Fruit fly (Drosophila melanogaster) whole organism, prepupa: Measurements from ENCODE around the gene COX5B.
A peak's percentile ranks its signal among the peaks of the same experiment; 100 is the strongest.

Experiments used
- Blimp-1 ChIP-seq: fragments of 200-800 bp; sonication (Bioruptor generic); optimal IDR thresholded peaks from 3 replicates; lab custom pipeline; 2017; ENCODE audit warnings: missing biosample characterization, missing genetic modification characterization, mild to moderate bottlenecking, moderate library complexity, missing genetic modification reagents
- CG10631 ChIP-seq: fragments of 200-800 bp; sonication (Bioruptor generic); optimal IDR thresholded peaks from 2 replicates; lab custom pipeline; 2016; ENCODE audit warnings: missing biosample characterization, missing genetic modification characterization
- CG10669 ChIP-seq: fragments of 200-800 bp; sonication (Bioruptor generic); optimal IDR thresholded peaks from 3 replicates; lab custom pipeline; 2018; ENCODE audit warnings: missing biosample characterization, mild to moderate bottlenecking, missing genetic modification characterization, moderate library complexity
- CG11762 ChIP-seq: fragments of 200-800 bp; sonication (Bioruptor generic); optimal IDR thresholded peaks from 3 replicates; lab custom pipeline; 2016; ENCODE audit warnings: missing biosample characterization, missing genetic modification characterization; ENCODE audit not compliant: insufficient read depth
- CG15336 ChIP-seq: fragments of 200-800 bp; sonication (Bioruptor generic); IDR thresholded peaks from 2 replicates; pipeline ENCODE4 v1.3.6; 2022; ENCODE audit warnings: missing biosample characterization, missing genetic modification characterization
- CG1621 ChIP-seq: fragments of 200-800 bp; sonication (Bioruptor generic); optimal IDR thresholded peaks from 3 replicates; lab custom pipeline; 2018; ENCODE audit warnings: missing biosample characterization, mild to moderate bottlenecking, missing genetic modification characterization
- CG3032 ChIP-seq: fragments of 200-800 bp; optimal IDR thresholded peaks from 2 replicates; lab custom pipeline; 2019; ENCODE audit warnings: missing biosample characterization, mild to moderate bottlenecking, missing genetic modification characterization, moderate library complexity
- CG31627 ChIP-seq: fragments of 200-800 bp; sonication (Bioruptor generic); optimal IDR thresholded peaks from 3 replicates; lab custom pipeline; 2016; ENCODE audit warnings: missing biosample characterization, missing genetic modification characterization
- CG34406 ChIP-seq: fragments of 200-800 bp; sonication (Bioruptor generic); optimal IDR thresholded peaks from 3 replicates; lab custom pipeline; 2016; ENCODE audit warnings: missing biosample characterization, missing genetic modification characterization
- CG4318 ChIP-seq: fragments of 200-800 bp; sonication (Bioruptor generic); optimal IDR thresholded peaks from 3 replicates; lab custom pipeline; 2017; ENCODE audit warnings: missing biosample characterization, mild to moderate bottlenecking, missing genetic modification characterization
- CG6792 ChIP-seq: fragments of 200-800 bp; sonication (Bioruptor generic); optimal IDR thresholded peaks from 3 replicates; lab custom pipeline; 2016; ENCODE audit warnings: missing biosample characterization, missing genetic modification characterization
- CG6808 ChIP-seq: fragments of 200-800 bp; sonication (Bioruptor generic); optimal IDR thresholded peaks from 3 replicates; lab custom pipeline; 2017; ENCODE audit warnings: missing biosample characterization, missing genetic modification characterization, mild to moderate bottlenecking, moderate library complexity, missing genetic modification reagents
- CG6854 ChIP-seq: fragments of 200-800 bp; sonication (Bioruptor generic); optimal IDR thresholded peaks from 2 replicates; lab custom pipeline; 2017; ENCODE audit warnings: missing biosample characterization, mild to moderate bottlenecking, missing genetic modification characterization
- CG8119 ChIP-seq: fragments of 200-800 bp; sonication (Bioruptor generic); IDR thresholded peaks from 3 replicates; pipeline ENCODE4 v1.3.6; 2022; ENCODE audit warnings: missing biosample characterization, missing genetic modification characterization
- CG8319 ChIP-seq: fragments of 200-800 bp; sonication (Bioruptor generic); optimal IDR thresholded peaks from 3 replicates; lab custom pipeline; 2016; ENCODE audit warnings: missing biosample characterization, missing genetic modification characterization
- CG9139 ChIP-seq: fragments of 200-800 bp; sonication (Bioruptor generic); optimal IDR thresholded peaks from 3 replicates; lab custom pipeline; 2017; ENCODE audit warnings: missing biosample characterization, mild to moderate bottlenecking, missing genetic modification characterization
- Eip75B ChIP-seq: fragments of 200-800 bp; sonication (Bioruptor generic); optimal IDR thresholded peaks from 3 replicates; lab custom pipeline; 2016; ENCODE audit warnings: missing biosample characterization, missing genetic modification characterization
- Eip78C ChIP-seq: fragments of 200-800 bp; sonication (Bioruptor generic); peaks from one replicate; lab custom pipeline; 2016; ENCODE audit warnings: missing biosample characterization, missing genetic modification characterization
- Hr38 ChIP-seq: sonication (Bioruptor generic); optimal IDR thresholded peaks from 2 replicates; lab custom pipeline; 2016; ENCODE audit warnings: missing biosample characterization, missing genetic modification characterization
- Hr39 ChIP-seq: fragments of 200-800 bp; sonication (Bioruptor generic); optimal IDR thresholded peaks from 2 replicates; lab custom pipeline; 2016; ENCODE audit warnings: missing biosample characterization, missing genetic modification characterization
- Hr4 ChIP-seq: fragments of 200-800 bp; sonication (Bioruptor generic); optimal IDR thresholded peaks from 3 replicates; lab custom pipeline; 2016; ENCODE audit warnings: missing biosample characterization, missing genetic modification characterization
- Met ChIP-seq: fragments of 200-800 bp; sonication (Bioruptor generic); optimal IDR thresholded peaks from 3 replicates; lab custom pipeline; 2016; ENCODE audit warnings: missing biosample characterization, missing genetic modification characterization
- OdsH ChIP-seq: fragments of 200-800 bp; sonication (Bioruptor generic); optimal IDR thresholded peaks from 3 replicates; lab custom pipeline; 2016; ENCODE audit warnings: missing biosample characterization, missing genetic modification characterization
- Smox ChIP-seq: fragments of 200-800 bp; sonication (Bioruptor generic); optimal IDR thresholded peaks from 3 replicates; lab custom pipeline; 2016; ENCODE audit warnings: missing biosample characterization, missing genetic modification characterization
- Sox102F ChIP-seq: fragments of 200-800 bp; sonication (Bioruptor generic); optimal IDR thresholded peaks from 2 replicates; lab custom pipeline; 2016; ENCODE audit warnings: missing biosample characterization, mild to moderate bottlenecking, missing genetic modification characterization
- Sox14 ChIP-seq: fragments of 200-800 bp; sonication (Bioruptor generic); optimal IDR thresholded peaks from 3 replicates; lab custom pipeline; 2016; ENCODE audit warnings: missing biosample characterization, missing genetic modification characterization
- Sox15 ChIP-seq: fragments of 200-800 bp; sonication (Bioruptor generic); optimal IDR thresholded peaks from 3 replicates; lab custom pipeline; 2016; ENCODE audit warnings: missing biosample characterization, missing genetic modification characterization
- achi ChIP-seq: fragments of 200-800 bp; sonication (Bioruptor generic); optimal IDR thresholded peaks from 3 replicates; lab custom pipeline; 2016; ENCODE audit warnings: missing biosample characterization, missing genetic modification characterization
- cyc ChIP-seq: fragments of 200-800 bp; sonication (Bioruptor generic); optimal IDR thresholded peaks from 3 replicates; lab custom pipeline; 2016; ENCODE audit warnings: missing biosample characterization, missing genetic modification characterization
- dac ChIP-seq: fragments of 200-800 bp; sonication (Bioruptor generic); optimal IDR thresholded peaks from 2 replicates; lab custom pipeline; 2017; ENCODE audit warnings: missing biosample characterization, mild to moderate bottlenecking, missing genetic modification characterization
- dsx ChIP-seq: fragments of 200-800 bp; optimal IDR thresholded peaks from 3 replicates; lab custom pipeline; 2019; ENCODE audit warnings: missing biosample characterization, mild to moderate bottlenecking, missing genetic modification characterization, moderate library complexity; ENCODE audit not compliant: poor library complexity, severe bottlenecking
- eg ChIP-seq: fragments of 200-800 bp; sonication (Bioruptor generic); IDR thresholded peaks from 3 replicates; pipeline ENCODE4 v1.3.6; 2022; ENCODE audit warnings: missing biosample characterization, missing genetic modification characterization
- esn ChIP-seq: fragments of 200-800 bp; sonication (Bioruptor generic); optimal IDR thresholded peaks from 2 replicates; lab custom pipeline; 2016; ENCODE audit warnings: missing biosample characterization, mild to moderate bottlenecking, missing genetic modification characterization, moderate library complexity
- fd59A ChIP-seq: fragments of 200-800 bp; sonication (Bioruptor generic); optimal IDR thresholded peaks from 2 replicates; lab custom pipeline; 2017; ENCODE audit warnings: missing biosample characterization, mild to moderate bottlenecking, missing genetic modification characterization, missing genetic modification reagents
- fkh ChIP-seq: fragments of 200-800 bp; sonication (Bioruptor generic); optimal IDR thresholded peaks from 3 replicates; lab custom pipeline; 2017; ENCODE audit warnings: missing biosample characterization, mild to moderate bottlenecking, missing genetic modification characterization, moderate library complexity
- net ChIP-seq: fragments of 200-800 bp; sonication (Bioruptor generic); optimal IDR thresholded peaks from 3 replicates; lab custom pipeline; 2016; ENCODE audit warnings: missing biosample characterization, missing genetic modification characterization
- pdm3 ChIP-seq: fragments of 200-800 bp; sonication (Bioruptor generic); optimal IDR thresholded peaks from 3 replicates; lab custom pipeline; 2016; ENCODE audit warnings: missing biosample characterization, missing genetic modification characterization
- spab ChIP-seq: fragments of 200-800 bp; sonication (Bioruptor generic); optimal IDR thresholded peaks from 2 replicates; lab custom pipeline; 2017; ENCODE audit warnings: missing biosample characterization, mild to moderate bottlenecking, missing genetic modification characterization, missing genetic modification reagents
- ss ChIP-seq, 2 experiments: fragments of 200-800 bp; sonication (Bioruptor generic); optimal IDR thresholded peaks; 2 replicates in 1 of 2; 3 replicates in 1 of 2; lab custom pipeline; 2017 to 2018; ENCODE audit warnings: mild to moderate bottlenecking in 2 of 2, missing biosample characterization in 2 of 2, missing genetic modification characterization in 2 of 2, moderate library complexity in 1 of 2
- svp ChIP-seq: fragments of 200-800 bp; sonication (Bioruptor generic); peaks from one replicate; lab custom pipeline; 2016; ENCODE audit warnings: missing biosample characterization, missing genetic modification characterization
- topi ChIP-seq: fragments of 200-800 bp; sonication (Bioruptor generic); optimal IDR thresholded peaks from 3 replicates; lab custom pipeline; 2016; ENCODE audit warnings: missing biosample characterization, missing genetic modification characterization

Gene COX5B

DNA sequence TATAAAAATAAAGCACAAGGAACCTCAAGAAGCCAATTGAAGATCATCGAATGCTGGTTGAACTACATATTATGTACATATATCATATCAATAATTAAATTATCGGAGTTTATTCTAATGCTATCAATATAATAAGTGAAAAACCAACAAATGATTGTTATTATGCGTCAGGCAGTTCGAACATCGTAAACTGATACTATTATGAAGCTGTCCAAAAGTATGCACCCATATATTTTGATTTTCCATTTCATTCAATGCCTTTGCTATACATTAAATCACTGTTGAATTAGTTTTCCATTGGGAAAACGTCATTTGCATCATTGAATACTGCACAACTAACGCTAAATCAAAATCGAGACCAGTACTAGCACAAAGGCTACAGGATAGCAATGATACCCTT lies 5.3 kb upstream of the COX5B start:
- TF ChIP-seq svp (GFP tag; lab: Kevin White, UChicago), result peak; percentile 68
- peak; percentile 24 for TF ChIP-seq Eip78C
- TF ChIP-seq Blimp-1 (GFP tag; lab: Kevin White, UChicago), result no peak
- no peak for TF ChIP-seq topi (GFP tag; lab: Kevin White, UChicago)

DNA sequence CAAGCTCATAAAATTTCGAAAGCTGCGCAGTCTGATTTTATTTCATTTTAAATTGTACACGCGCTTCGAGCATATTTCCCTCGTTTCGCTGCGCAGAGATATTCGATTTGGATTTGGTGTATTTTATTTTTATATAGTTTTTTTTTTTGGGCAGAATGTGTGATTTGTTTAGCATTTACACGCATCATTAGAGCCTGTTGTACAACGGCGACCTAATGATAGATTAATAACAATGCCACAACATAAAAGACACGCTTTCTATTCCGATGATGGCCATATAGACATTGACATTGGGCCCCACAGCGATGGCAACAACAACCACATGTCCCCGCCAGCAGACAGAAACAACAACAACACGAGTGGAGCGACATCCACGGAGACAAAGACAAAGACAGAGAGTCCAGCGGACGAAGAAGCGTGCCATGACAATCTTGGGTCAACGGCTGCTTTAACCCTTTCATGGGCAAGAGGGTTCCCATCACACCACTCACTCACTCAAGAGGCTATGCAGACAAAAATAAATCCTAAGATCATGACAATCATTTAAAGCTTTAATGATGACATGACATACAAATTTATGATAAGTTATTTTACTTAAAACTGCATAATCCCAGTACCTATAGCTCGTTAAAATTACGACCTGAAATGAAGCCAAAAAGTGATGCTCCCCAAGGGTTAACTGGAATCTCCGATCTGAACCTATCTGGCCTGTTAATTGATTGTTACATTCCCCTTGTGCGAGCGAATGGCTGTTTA lies 4.4 kb upstream of the COX5B start:
- TF ChIP-seq CG10631 (GFP tag; lab: Kevin White, UChicago) (no peak), ss (GFP tag; optimal IDR thresholded peaks at IDR 0.05; lab: Kevin White, UChicago) (peak in 1 of 2 experiments; percentile 55), spab (no peak), pdm3 (GFP tag; lab: Kevin White, UChicago) (peak; percentile 20), CG10669 (peak; percentile 4), Sox102F (GFP tag; lab: Kevin White, UChicago) (no peak), CG3032 (tag; lab: Kevin White, UChicago) (no peak), dsx (GFP tag; lab: Kevin White, UChicago) (peak; percentile 5), esn (GFP tag; lab: Kevin White, UChicago) (peak; percentile 17), CG31627 (GFP tag; lab: Kevin White, UChicago) (no peak), Met (GFP tag; lab: Kevin White, UChicago) (peak; percentile 26), CG34406 (no peak), net (GFP tag; lab: Kevin White, UChicago) (no peak), Eip78C (peak; percentile 48), CG8119 (GFP tag; lab: Robert Waterston, UW) (no peak), Hr4 (GFP tag; lab: Kevin White, UChicago) (no peak), CG6808 (GFP tag; lab: Kevin White, UChicago) (peak; percentile 23), CG6854 (GFP tag; lab: Kevin White, UChicago) (no peak), Eip75B (GFP tag; lab: Kevin White, UChicago) (peak; percentile 10), Sox14 (GFP tag; lab: Kevin White, UChicago) (peak; percentile 46), Hr38 (GFP tag; lab: Kevin White, UChicago) (no peak), dac (GFP tag; lab: Kevin White, UChicago) (no peak), cyc (GFP tag; lab: Kevin White, UChicago) (no peak), Sox15 (GFP tag; lab: Kevin White, UChicago) (no peak), CG6792 (no peak), CG9139 (no peak), eg (no peak), fkh (GFP tag; lab: Kevin White, UChicago) (no peak), fd59A (no peak), achi (no peak), svp (GFP tag; lab: Kevin White, UChicago) (peak; percentile 94)

- no peak for TF ChIP-seq Met (GFP tag; lab: Kevin White, UChicago)
- no peak for TF ChIP-seq Sox102F (GFP tag; lab: Kevin White, UChicago)
- TF ChIP-seq CG6792, result no peak
- TF ChIP-seq Eip78C, result no peak
- TF ChIP-seq OdsH, result no peak
- TF ChIP-seq CG1621 (tag; lab: Kevin White, UChicago), result no peak
- TF ChIP-seq Hr39, result no peak
- TF ChIP-seq CG10631 (GFP tag; lab: Kevin White, UChicago), result no peak
- no peak for TF ChIP-seq CG15336 (GFP tag; lab: Robert Waterston, UW)
- TF ChIP-seq Smox (GFP tag; lab: Kevin White, UChicago), result no peak
- TF ChIP-seq CG4318 (GFP tag; lab: Kevin White, UChicago), result no peak
- TF ChIP-seq fd59A, result no peak
- no peak for TF ChIP-seq CG11762 (GFP tag; lab: Kevin White, UChicago)
- no peak for TF ChIP-seq CG8319
- no peak for TF ChIP-seq achi
These were observed 3.8 kb upstream of the COX5B start for dm6 chr2L:6553797-6554188.
